Fruit fly (Drosophila melanogaster): Measurements from ENCODE around the gene CG42526.

CG42526 gene

dm6 chr3L:9476829-9477228 is 41.6 kb upstream of the CG42526 start, which contains the start of the genes Uch-L5 and Jarid2:
Gene Uch-L5, minus strand, starts transcription at chr3L:9476965.
Gene Jarid2, plus strand, starts transcription at chr3L:9477038.
- TF ChIP-seq Kr (GFP tag; optimal IDR thresholded peaks at IDR 0.05) (no peak), Sry-β (GFP tag; optimal IDR thresholded peaks at IDR 0.05) (peak; percentile 31), schlank (tag; optimal IDR thresholded peaks at IDR 0.05) (peak; percentile 28), CG4404 (GFP tag; IDR thresholded peaks at IDR 0.05) (no peak), jumu (GFP tag; optimal IDR thresholded peaks at IDR 0.05) (peak; percentile 82), al (GFP tag; IDR thresholded peaks at IDR 0.05) (no peak), crc (GFP tag; optimal IDR thresholded peaks at IDR 0.05) (peak; percentile 39), chif (GFP tag; optimal IDR thresholded peaks at IDR 0.05) (peak; percentile 33 to 38), CG12104 (GFP tag; optimal IDR thresholded peaks at IDR 0.05) (no peak), Bteb2 (GFP tag; optimal IDR thresholded peaks at IDR 0.05) (no peak), sd (tag; optimal IDR thresholded peaks at IDR 0.05) (no peak), Gsc (GFP tag; IDR thresholded peaks at IDR 0.05) (no peak), CG10209 (GFP tag; optimal IDR thresholded peaks at IDR 0.05) (peak; percentile 15), CG12659 (GFP tag; optimal IDR thresholded peaks at IDR 0.05) (peak; percentile 91), toy (GFP tag; IDR thresholded peaks at IDR 0.05) (no peak), pfk (GFP tag; optimal IDR thresholded peaks at IDR 0.05) (peak; percentile 52), ERR (GFP tag; optimal IDR thresholded peaks at IDR 0.05) (peak; percentile 61), CG2116 (GFP tag; optimal IDR thresholded peaks at IDR 0.05) (peak; percentile 63), zfh2 (GFP tag; optimal IDR thresholded peaks at IDR 0.05) (peak; percentile 72), CG3995 (GFP tag; optimal IDR thresholded peaks at IDR 0.05) (peak; percentile 45), CG2712 (tag; optimal IDR thresholded peaks at IDR 0.05) (peak; percentile 61), ac (GFP tag; optimal IDR thresholded peaks at IDR 0.05) (no peak), psq (GFP tag; optimal IDR thresholded peaks at IDR 0.05) (peak; percentile 53), BtbVII (GFP tag; optimal IDR thresholded peaks at IDR 0.05) (no peak), Hmr (GFP tag; optimal IDR thresholded peaks at IDR 0.05) (peak; percentile 55), Aef1 (GFP tag; IDR thresholded peaks at IDR 0.05) (peak; percentile 42; the same call in 1 of the 3 replicates), Nf-YC (tag; optimal IDR thresholded peaks at IDR 0.05) (peak; percentile 46), CG10366 (GFP tag; IDR thresholded peaks at IDR 0.05) (no peak), Dp (GFP tag; optimal IDR thresholded peaks at IDR 0.05) (peak; percentile 62), CG2199 (GFP tag; IDR thresholded peaks at IDR 0.05) (no peak), CG34422 (GFP tag; IDR thresholded peaks at IDR 0.05) (peak; percentile 83; the same call in 2 of the 3 replicates), ken (GFP tag; IDR thresholded peaks at IDR 0.05) (0 out of 3 replicates have a peak, but pooled peaks have one; percentile 47), Rx (GFP tag; IDR thresholded peaks at IDR 0.05) (peak; percentile 43; the same call in 1 of the 2 replicates), oc (tag; optimal IDR thresholded peaks at IDR 0.05) (no peak), odd (GFP tag; optimal IDR thresholded peaks at IDR 0.05) (no peak), peb (GFP tag; IDR thresholded peaks at IDR 0.05) (no peak), Scr (GFP tag; IDR thresholded peaks at IDR 0.05; ENCODE audit: partially characterized antibody) (no peak), tll (GFP tag; optimal IDR thresholded peaks at IDR 0.05) (peak in 1 of 2 experiments; percentile 22), her (GFP tag; optimal IDR thresholded peaks at IDR 0.05) (peak; percentile 79), CG3281 (GFP tag; optimal IDR thresholded peaks at IDR 0.05) (peak; percentile 68), CG11504 (tag; optimal IDR thresholded peaks at IDR 0.05) (no peak), tx (GFP tag; optimal IDR thresholded peaks at IDR 0.05) (peak; percentile 8), Dll (GFP tag; IDR thresholded peaks at IDR 0.05; ENCODE audit: partially characterized antibody) (0 out of 4 replicates have a peak, but pooled peaks have one; percentile 24), CG8944 (GFP tag; optimal IDR thresholded peaks at IDR 0.05) (peak; percentile 29), D19B (GFP tag; optimal IDR thresholded peaks at IDR 0.05) (no peak), CG7786 (GFP tag; optimal IDR thresholded peaks at IDR 0.05) (peak; percentile 58), CG14050 (GFP tag; IDR thresholded peaks at IDR 0.05) (no peak), gcm (GFP tag; optimal IDR thresholded peaks at IDR 0.05) (peak; percentile 17), CG16863 (GFP tag; optimal IDR thresholded peaks at IDR 0.05) (peak; percentile 43), Elba2 (GFP tag; optimal IDR thresholded peaks at IDR 0.05) (peak; percentile 11), Nf-YB (GFP tag; optimal IDR thresholded peaks at IDR 0.05) (peak; percentile 48)
